Worm (Caenorhabditis elegans) whole organism, late embryonic: ENCODE measurements around the gene tmed-10.
A peak's percentile ranks its signal among the peaks of the same experiment; 100 is the strongest.

Source experiments
- C08G9.2 ChIP-seq: sonication (generic microtip); optimal IDR thresholded peaks from 2 replicates; lab custom pipeline; 2016; ENCODE audit warnings: mild to moderate bottlenecking, missing genetic modification characterization, moderate library complexity, missing compliant biosample characterization
- dmd-4 ChIP-seq: sonication (generic microtip); optimal IDR thresholded peaks from 2 replicates; lab custom pipeline; 2016; ENCODE audit warnings: borderline replicate concordance, missing genetic modification characterization, missing compliant biosample characterization
- nhr-11 ChIP-seq: fragments of 150-350 bp; optimal IDR thresholded peaks from 2 replicates; lab custom pipeline; 2014; ENCODE audit warnings: missing biosample characterization, missing genetic modification characterization
- pag-3 ChIP-seq: sonication (generic microtip); optimal IDR thresholded peaks from 2 replicates; lab custom pipeline; 2016; ENCODE audit warnings: missing compliant biosample characterization, missing genetic modification characterization, borderline replicate concordance
- pha-2 ChIP-seq: sonication (generic microtip); optimal IDR thresholded peaks from 2 replicates; lab custom pipeline; 2017; ENCODE audit warnings: mild to moderate bottlenecking, missing genetic modification characterization, missing compliant biosample characterization

ce11 chrV:11335757-11336418 lies 9.1 kb upstream of the tmed-10 start:
- TF ChIP-seq pha-2 (tag; lab: Kevin White, UChicago) (peak; percentile 5), C08G9.2 (tag; lab: Kevin White, UChicago) (no peak), nhr-11 (tag; lab: Kevin White, UChicago) (no peak), dmd-4 (tag; lab: Kevin White, UChicago) (no peak), pag-3 (tag; lab: Kevin White, UChicago) (no peak)
